Worm (Caenorhabditis elegans) whole organism, young adult: ENCODE data around the gene K08D8.5.

Experiments used
- F52B5.7 ChIP-seq: sonication (generic microtip); optimal IDR thresholded peaks from 2 replicates; lab custom pipeline; 2016; ENCODE audit warnings: mild to moderate bottlenecking, missing genetic modification characterization, missing compliant biosample characterization
- ccch-3 ChIP-seq: fragments of 200-800 bp; sonication (Bioruptor generic); optimal IDR thresholded peaks from 2 replicates; lab custom pipeline; 2018; ENCODE audit warnings: mild to moderate bottlenecking, missing genetic modification characterization, missing compliant biosample characterization
- dpl-1 ChIP-seq: fragments of 150-350 bp; optimal IDR thresholded peaks from 2 replicates; lab custom pipeline; 2014; ENCODE audit warnings: missing biosample characterization, missing genetic modification reagents, missing genetic modification characterization
- madf-8 ChIP-seq: fragments of 200-800 bp; sonication (Bioruptor generic); conservative IDR thresholded peaks from 2 replicates; pipeline ENCODE4 v1.3.6; 2022; ENCODE audit warnings: missing genetic modification reagents, missing genetic modification characterization, missing compliant biosample characterization
- nfya-1 ChIP-seq: sonication (generic microtip); optimal IDR thresholded peaks from 2 replicates; lab custom pipeline; 2017; ENCODE audit warnings: antibody characterized with exemption, missing compliant biosample characterization, missing genetic modification characterization, borderline replicate concordance; ENCODE audit not compliant: insufficient read depth

DNA sequence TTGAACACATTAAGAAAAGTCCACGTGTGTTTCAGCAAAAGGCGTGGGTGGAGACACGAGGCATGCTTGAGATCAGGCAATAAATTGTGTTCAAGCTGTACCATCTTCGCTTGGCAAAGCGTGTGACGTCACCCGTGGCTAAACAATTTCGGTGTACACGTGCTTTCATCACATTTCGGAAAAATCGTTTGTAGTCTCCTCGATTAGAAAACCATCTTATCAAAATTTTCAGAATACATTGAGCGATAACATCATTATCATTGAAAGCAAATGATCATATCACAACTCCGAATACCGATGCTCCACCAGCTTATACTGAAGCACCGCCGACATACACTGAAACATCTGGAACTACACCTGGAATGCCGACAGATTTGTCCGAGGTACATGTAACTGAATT lies 10.3 kb downstream of the K08D8.5 start:
- TF ChIP-seq ccch-3 (GFP tag; lab: Kevin White, UChicago) (no peak), madf-8 (GFP tag; lab: Robert Waterston, UW) (no peak), dpl-1 (GFP tag; lab: Kevin White, UChicago) (no peak), F52B5.7 (tag; lab: Kevin White, UChicago) (no peak), nfya-1 (tag; lab: Kevin White, UChicago) (no peak)
